Worm (Caenorhabditis elegans) whole organism, L1 larva: ENCODE results near the gene R03G8.1.

ENCODE experiments used
- C16A3.4 ChIP-seq: fragments of 150-350 bp; optimal IDR thresholded peaks from 2 replicates; lab custom pipeline; 2014; ENCODE audit warnings: missing biosample characterization, missing genetic modification characterization
- alr-1 ChIP-seq: fragments of 200-800 bp; sonication (Bioruptor generic); optimal IDR thresholded peaks from 2 replicates; lab custom pipeline; 2018; ENCODE audit warnings: borderline replicate concordance, mild to moderate bottlenecking, missing genetic modification characterization, missing compliant biosample characterization
- ama-1 ChIP-seq: fragments of 150-350 bp; optimal IDR thresholded peaks from 2 replicates; lab custom pipeline; 2014
- blmp-1 ChIP-seq: fragments of 150-350 bp; optimal IDR thresholded peaks from 2 replicates; lab custom pipeline; 2014; ENCODE audit warnings: missing biosample characterization, missing genetic modification characterization
- ceh-88 ChIP-seq: fragments of 200-800 bp; sonication (Bioruptor generic); IDR thresholded peaks from 2 replicates; pipeline ENCODE4 v1.3.6; 2022; ENCODE audit warnings: missing genetic modification characterization, missing compliant biosample characterization
- ceh-90 ChIP-seq: sonication (generic microtip); optimal IDR thresholded peaks from 2 replicates; lab custom pipeline; 2016; ENCODE audit warnings: missing genetic modification characterization, missing compliant biosample characterization
- ces-1 ChIP-seq: fragments of 150-350 bp; optimal IDR thresholded peaks from 2 replicates; lab custom pipeline; 2014; ENCODE audit warnings: missing biosample characterization, missing genetic modification reagents, missing genetic modification characterization
- dpl-1 ChIP-seq, 3 experiments: fragments of 150-350 bp in 2 of 3; sonication (generic microtip) in 1 of 3; optimal IDR thresholded peaks; 2 replicates each; lab custom pipeline; 2014 to 2017; ENCODE audit warnings: missing biosample characterization in 3 of 3, missing genetic modification characterization in 3 of 3, missing genetic modification reagents in 3 of 3
- efl-1 ChIP-seq, 4 experiments: fragments of 150-350 bp; optimal IDR thresholded peaks in 3 of 4; peaks in 1 of 4; 1 replicate in 1 of 4; 2 replicates in 3 of 4; lab custom pipeline; 2014; ENCODE audit warnings: missing biosample characterization in 2 of 4, missing genetic modification characterization in 2 of 4, missing genetic modification reagents in 2 of 4
- efl-3 ChIP-seq: fragments of 200-800 bp; sonication (Bioruptor generic); optimal IDR thresholded peaks from 2 replicates; lab custom pipeline; 2018; ENCODE audit warnings: mild to moderate bottlenecking, missing genetic modification characterization, missing compliant biosample characterization
- elt-2 ChIP-seq: sonication (generic microtip); optimal IDR thresholded peaks from 2 replicates; lab custom pipeline; 2016; ENCODE audit warnings: missing genetic modification characterization, mild to moderate bottlenecking, inconsistent platforms, missing compliant biosample characterization, missing genetic modification reagents
- ets-5 ChIP-seq: fragments of 200-800 bp; sonication (Bioruptor generic); IDR thresholded peaks from 2 replicates; pipeline ENCODE4 v1.3.6; 2022; ENCODE audit warnings: missing genetic modification characterization, missing compliant biosample characterization
- fkh-10 ChIP-seq: sonication (generic microtip); optimal IDR thresholded peaks from 2 replicates; lab custom pipeline; 2017; ENCODE audit warnings: missing biosample characterization, missing genetic modification reagents, missing genetic modification characterization
- fkh-8 ChIP-seq: sonication (generic microtip); optimal IDR thresholded peaks from 2 replicates; lab custom pipeline; 2016; ENCODE audit warnings: mild to moderate bottlenecking, missing genetic modification characterization, missing compliant biosample characterization
- fos-1 ChIP-seq: fragments of 150-350 bp; optimal IDR thresholded peaks from 2 replicates; lab custom pipeline; 2014; ENCODE audit warnings: missing biosample characterization, missing genetic modification characterization
- grh-1 ChIP-seq: fragments of 200-800 bp; sonication (Bioruptor generic); IDR thresholded peaks from 2 replicates; pipeline ENCODE4 v1.3.6; 2022; ENCODE audit warnings: missing genetic modification reagents, missing genetic modification characterization, missing compliant biosample characterization
- hlh-4 ChIP-seq: sonication (generic microtip); optimal IDR thresholded peaks from 2 replicates; lab custom pipeline; 2016; ENCODE audit warnings: mild to moderate bottlenecking, missing genetic modification characterization, missing compliant biosample characterization
- isw-1 ChIP-seq: fragments of 200-800 bp; sonication (Bioruptor generic); IDR thresholded peaks from 2 replicates; pipeline ENCODE4 v1.3.6; 2022; ENCODE audit warnings: missing genetic modification characterization, missing compliant biosample characterization
- mep-1 ChIP-seq: fragments of 150-350 bp; optimal IDR thresholded peaks from 2 replicates; lab custom pipeline; 2014; ENCODE audit warnings: missing biosample characterization, missing genetic modification characterization
- nhr-11 ChIP-seq: fragments of 150-350 bp; optimal IDR thresholded peaks from 2 replicates; lab custom pipeline; 2014; ENCODE audit warnings: missing biosample characterization, missing genetic modification characterization
- nhr-12 ChIP-seq: sonication (generic microtip); optimal IDR thresholded peaks from 2 replicates; lab custom pipeline; 2017; ENCODE audit warnings: missing biosample characterization, missing genetic modification characterization
- nhr-19 ChIP-seq: fragments of 200-800 bp; sonication (Bioruptor generic); conservative IDR thresholded peaks from 2 replicates; pipeline ENCODE4 v1.3.6; 2022; ENCODE audit warnings: missing genetic modification characterization, missing compliant biosample characterization
- nhr-20 ChIP-seq: sonication (generic microtip); optimal IDR thresholded peaks from 2 replicates; lab custom pipeline; 2016; ENCODE audit warnings: mild to moderate bottlenecking, missing genetic modification characterization, missing compliant biosample characterization
- nhr-28 ChIP-seq: fragments of 150-350 bp; optimal IDR thresholded peaks from 2 replicates; lab custom pipeline; 2014; ENCODE audit warnings: missing biosample characterization, missing genetic modification characterization
- nhr-47 ChIP-seq: sonication (generic microtip); optimal IDR thresholded peaks from 2 replicates; lab custom pipeline; 2016; ENCODE audit warnings: mild to moderate bottlenecking, missing genetic modification characterization, moderate library complexity, missing compliant biosample characterization
- nhr-71 ChIP-seq: sonication (generic microtip); optimal IDR thresholded peaks from 2 replicates; lab custom pipeline; 2016; ENCODE audit warnings: mild to moderate bottlenecking, missing genetic modification characterization, moderate library complexity, missing compliant biosample characterization
- nhr-84 ChIP-seq: sonication (generic microtip); optimal IDR thresholded peaks from 2 replicates; lab custom pipeline; 2017; ENCODE audit warnings: missing biosample characterization, missing genetic modification characterization
- nhr-85 ChIP-seq: sonication (generic microtip); peaks from one replicate; lab custom pipeline; 2016; ENCODE audit warnings: missing genetic modification characterization, inconsistent platforms, missing compliant biosample characterization
- nhr-90 ChIP-seq: sonication (generic microtip); optimal IDR thresholded peaks from 2 replicates; lab custom pipeline; 2016; ENCODE audit warnings: mild to moderate bottlenecking, missing genetic modification characterization, missing compliant biosample characterization; ENCODE audit not compliant: poor library complexity
- pag-3 ChIP-seq: sonication (generic microtip); optimal IDR thresholded peaks from 2 replicates; lab custom pipeline; 2017; ENCODE audit warnings: missing genetic modification characterization, mild to moderate bottlenecking, missing compliant biosample characterization, antibody characterized with exemption, borderline replicate concordance; ENCODE audit not compliant: insufficient read depth
- rnt-1 ChIP-seq: sonication (generic microtip); optimal IDR thresholded peaks from 2 replicates; lab custom pipeline; 2016; ENCODE audit warnings: mild to moderate bottlenecking, missing genetic modification characterization, moderate library complexity, missing compliant biosample characterization
- sox-4 ChIP-seq: sonication (generic microtip); optimal IDR thresholded peaks from 2 replicates; lab custom pipeline; 2016; ENCODE audit warnings: missing genetic modification characterization, missing compliant biosample characterization
- sup-37 ChIP-seq: fragments of 200-800 bp; sonication (Bioruptor generic); optimal IDR thresholded peaks from 2 replicates; lab custom pipeline; 2018; ENCODE audit warnings: mild to moderate bottlenecking, missing genetic modification characterization, missing compliant biosample characterization
- tbx-2 ChIP-seq: sonication (generic microtip); optimal IDR thresholded peaks from 2 replicates; lab custom pipeline; 2016; ENCODE audit warnings: missing genetic modification characterization, missing compliant biosample characterization
- tlp-1 ChIP-seq: fragments of 150-350 bp; optimal IDR thresholded peaks from 2 replicates; lab custom pipeline; 2014; ENCODE audit warnings: missing biosample characterization, missing genetic modification characterization
- unc-130 ChIP-seq: fragments of 150-350 bp; optimal IDR thresholded peaks from 2 replicates; lab custom pipeline; 2017; ENCODE audit warnings: missing biosample characterization, missing genetic modification characterization, inconsistent platforms
- unc-30 ChIP-seq: sonication (generic microtip); optimal IDR thresholded peaks from 2 replicates; lab custom pipeline; 2017; ENCODE audit warnings: missing biosample characterization, missing genetic modification characterization
- unc-86 ChIP-seq: sonication (generic microtip); optimal IDR thresholded peaks from 2 replicates; lab custom pipeline; 2016; ENCODE audit warnings: missing genetic modification characterization, missing compliant biosample characterization
- unc-98 ChIP-seq: fragments of 200-800 bp; sonication (Bioruptor generic); IDR thresholded peaks from 2 replicates; pipeline ENCODE4 v1.3.6; 2022; ENCODE audit warnings: missing genetic modification characterization, missing compliant biosample characterization
- ztf-11 ChIP-seq, 2 experiments: sonication (generic microtip); optimal IDR thresholded peaks; 2 replicates each; lab custom pipeline; 2016 to 2017; ENCODE audit warnings: missing genetic modification characterization in 2 of 2, missing biosample characterization in 1 of 2, missing compliant biosample characterization in 1 of 2
- ztf-4 ChIP-seq: fragments of 150-350 bp; optimal IDR thresholded peaks from 2 replicates; lab custom pipeline; 2014; ENCODE audit warnings: missing biosample characterization, missing genetic modification characterization

R03G8.1 gene

DNA sequence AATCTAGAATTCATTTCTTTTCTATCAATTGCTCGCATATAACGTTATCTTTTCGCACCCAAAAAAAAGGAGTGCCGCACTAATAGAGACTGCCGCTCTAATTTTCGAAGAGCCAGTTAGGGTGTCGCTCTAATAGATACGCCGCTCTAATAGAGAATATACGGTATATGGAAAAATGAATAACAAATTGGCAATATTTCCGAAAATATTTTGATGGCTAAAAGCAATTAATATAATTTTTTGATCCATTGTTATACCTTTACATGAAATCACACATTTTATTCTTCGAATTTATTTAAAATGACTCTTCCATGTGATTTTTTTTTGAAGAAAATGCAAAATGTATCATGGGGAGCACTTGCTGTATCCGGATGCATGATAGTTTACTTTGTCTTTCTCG is 6.5 kb upstream of the R03G8.1 start, which contains the start of gene K03A11.4:
Gene K03A11.4 (plus strand): TSS at position 301 of the 400 bp plus-strand sequence.
- TF ChIP-seq nhr-28 (no peak), isw-1 (no peak), nhr-90 (tag; lab: Kevin White, UChicago) (no peak), sox-4 (no peak), ces-1 (GFP tag; lab: Kevin White, UChicago) (no peak), dpl-1 (GFP tag; optimal IDR thresholded peaks at IDR 0.05; lab: Kevin White, UChicago) (no peak), unc-98 (GFP tag; lab: Robert Waterston, UW) (no peak), unc-86 (tag; lab: Kevin White, UChicago) (no peak), nhr-47 (tag; lab: Kevin White, UChicago) (no peak), rnt-1 (no peak), ceh-90 (tag; lab: Kevin White, UChicago) (no peak), mep-1 (tag; lab: Kevin White, UChicago) (no peak), nhr-71 (tag; lab: Kevin White, UChicago) (no peak), ceh-88 (GFP tag; lab: Robert Waterston, UW) (no peak)

DNA sequence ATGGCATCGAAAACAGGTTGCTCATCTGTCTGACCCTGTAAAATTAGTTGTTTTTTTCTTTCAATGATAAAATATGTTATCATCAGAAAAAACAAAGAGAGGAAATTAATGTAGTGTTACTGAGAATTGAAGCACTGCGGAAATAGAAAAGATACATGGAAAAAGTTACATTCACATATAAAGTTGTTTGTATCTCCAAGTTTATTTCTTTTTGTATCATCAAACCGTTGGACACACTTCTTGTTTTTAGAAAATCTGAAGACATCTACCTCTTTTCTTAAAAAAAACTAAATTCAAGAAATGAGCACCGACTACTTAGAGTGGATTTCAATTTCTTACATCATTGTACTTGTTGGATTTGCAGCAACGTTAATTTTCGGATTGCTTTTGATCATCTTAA is 2.0 kb upstream of the R03G8.1 start, which contains the start of gene str-10:
Gene str-10 (plus strand): TSS at position 301 of the 400 bp plus-strand sequence.
- TF ChIP-seq alr-1 (tag; lab: Kevin White, UChicago) (no peak), efl-1 (optimal IDR thresholded peaks at IDR 0.05; lab: Kevin White, UChicago) (no peak), efl-1 (GFP tag; optimal IDR thresholded peaks at IDR 0.05 in 1 of 2; lab: Kevin White, UChicago) (peak in 1 of 2 experiments; percentile 5)

- TF ChIP-seq blmp-1 (tag; lab: Kevin White, UChicago) (no peak), tlp-1 (tag; lab: Kevin White, UChicago) (no peak), efl-3 (no peak), ztf-4 (tag; lab: Kevin White, UChicago) (no peak), nhr-85 (tag; lab: Kevin White, UChicago) (no peak), nhr-12 (tag; lab: Kevin White, UChicago) (no peak), nhr-19 (no peak), grh-1 (GFP tag; lab: Robert Waterston, UW) (no peak), fkh-8 (tag; lab: Kevin White, UChicago) (no peak), hlh-4 (no peak), fos-1 (tag; lab: Kevin White, UChicago) (no peak), ama-1 (lab: Kevin White, UChicago) (no peak)
These were observed 4.2 kb downstream of the R03G8.1 start for ce11 chrX:13088539-13088938.

ce11 chrX:13090665-13091064 is 6.3 kb downstream of the R03G8.1 start, which contains the start of gene R03G8.3:
Gene R03G8.3 (plus strand): TSS chrX:13090965.
- TF ChIP-seq unc-30 (no peak), nhr-12 (tag; lab: Kevin White, UChicago) (no peak), unc-86 (tag; lab: Kevin White, UChicago) (no peak), ets-5 (GFP tag; lab: Robert Waterston, UW) (no peak), ztf-11 (tag; optimal IDR thresholded peaks at IDR 0.05; lab: Kevin White, UChicago) (no peak), C16A3.4 (tag; lab: Kevin White, UChicago) (no peak), sup-37 (no peak), pag-3 (no peak)

ce11 chrX:13091199-13091598 is 6.8 kb downstream of the R03G8.1 start:
- no peak for TF ChIP-seq nhr-84 (tag; lab: Kevin White, UChicago)
- TF ChIP-seq grh-1 (GFP tag; lab: Robert Waterston, UW): no peak
- no peak for TF ChIP-seq nhr-20 (tag; lab: Kevin White, UChicago)
- TF ChIP-seq mep-1 (tag; lab: Kevin White, UChicago): no peak
- no peak for TF ChIP-seq fkh-10 (GFP tag; lab: Kevin White, UChicago)
- no peak for TF ChIP-seq unc-86 (tag; lab: Kevin White, UChicago)
- no peak for TF ChIP-seq tbx-2
- no peak for TF ChIP-seq unc-130
- no peak for TF ChIP-seq C16A3.4 (tag; lab: Kevin White, UChicago)
- TF ChIP-seq rnt-1: no peak
- no peak for TF ChIP-seq nhr-11 (tag; lab: Kevin White, UChicago)
- no peak for TF ChIP-seq elt-2 (tag; lab: Kevin White, UChicago)
